Worm (Caenorhabditis elegans) whole organism, L4 larva: ENCODE data around the gene F58E2.5.

Source experiments
- D1046.2 ChIP-seq: fragments of 200-800 bp; sonication (Bioruptor generic); IDR thresholded peaks from 2 replicates; pipeline ENCODE4 v1.3.6; 2022; ENCODE audit warnings: missing genetic modification characterization, missing compliant biosample characterization
- T20F7.1 ChIP-seq: fragments of 200-800 bp; sonication (Bioruptor generic); optimal IDR thresholded peaks from 2 replicates; lab custom pipeline; 2018; ENCODE audit warnings: mild to moderate bottlenecking, missing genetic modification characterization, missing compliant biosample characterization
- Y105C5A.15 ChIP-seq: fragments of 200-800 bp; sonication (Bioruptor generic); IDR thresholded peaks from 2 replicates; pipeline ENCODE4 v1.3.6; 2022; ENCODE audit warnings: missing genetic modification characterization, missing compliant biosample characterization
- Y48G9A.11 ChIP-seq: fragments of 200-800 bp; sonication (Bioruptor generic); IDR thresholded peaks from 2 replicates; pipeline ENCODE4 v1.3.6; 2022; ENCODE audit warnings: missing genetic modification reagents, missing genetic modification characterization, missing compliant biosample characterization
- Y75B8A.6 ChIP-seq: fragments of 200-800 bp; sonication (Bioruptor generic); IDR thresholded peaks from 2 replicates; pipeline ENCODE4 v1.3.6; 2022; ENCODE audit warnings: missing genetic modification reagents, missing genetic modification characterization, missing compliant biosample characterization
- aha-1 ChIP-seq: fragments of 150-350 bp; peaks from one replicate; lab custom pipeline; 2014; ENCODE audit warnings: missing biosample characterization, missing genetic modification characterization
- aly-2 ChIP-seq: sonication (generic microtip); optimal IDR thresholded peaks from 2 replicates; lab custom pipeline; 2018; ENCODE audit warnings: missing biosample characterization, missing genetic modification characterization
- ama-1 ChIP-seq: fragments of 150-350 bp; optimal IDR thresholded peaks from 2 replicates; lab custom pipeline; 2014; ENCODE audit warnings: inconsistent platforms, mixed read lengths
- arid-1 ChIP-seq: fragments of 200-800 bp; sonication (Bioruptor generic); conservative IDR thresholded peaks from 2 replicates; pipeline ENCODE4 v1.3.6; 2022; ENCODE audit warnings: missing genetic modification reagents, missing genetic modification characterization, missing compliant biosample characterization
- ceh-82 ChIP-seq: sonication (generic microtip); optimal IDR thresholded peaks from 2 replicates; lab custom pipeline; 2017; ENCODE audit warnings: missing biosample characterization, missing genetic modification characterization
- daf-16 ChIP-seq, 3 experiments: sonication (generic microtip); optimal IDR thresholded peaks; 2 replicates each; lab custom pipeline; 2016 to 2017; ENCODE audit warnings: missing genetic modification characterization in 3 of 3, missing genetic modification reagents in 3 of 3, mild to moderate bottlenecking in 2 of 3, missing compliant biosample characterization in 2 of 3, missing biosample characterization in 1 of 3, moderate library complexity in 1 of 3
- daf-19 ChIP-seq: fragments of 200-800 bp; sonication (Bioruptor generic); conservative IDR thresholded peaks from 2 replicates; pipeline ENCODE4 v1.3.6; 2022; ENCODE audit warnings: missing genetic modification characterization, missing compliant biosample characterization
- daf-8 ChIP-seq: fragments of 200-800 bp; sonication (Bioruptor generic); IDR thresholded peaks from 2 replicates; pipeline ENCODE4 v1.3.6; 2022; ENCODE audit warnings: missing genetic modification characterization, missing compliant biosample characterization
- dpl-1 ChIP-seq: fragments of 150-350 bp; optimal IDR thresholded peaks from 2 replicates; lab custom pipeline; 2014; ENCODE audit warnings: missing biosample characterization, missing genetic modification reagents, missing genetic modification characterization
- dve-1 ChIP-seq: sonication (generic microtip); optimal IDR thresholded peaks from 2 replicates; lab custom pipeline; 2017; ENCODE audit warnings: antibody characterized with exemption, mild to moderate bottlenecking, missing genetic modification characterization, missing compliant biosample characterization; ENCODE audit not compliant: insufficient read depth
- egl-27 ChIP-seq: sonication (generic microtip); optimal IDR thresholded peaks from 3 replicates; lab custom pipeline; 2017; ENCODE audit warnings: missing biosample characterization, missing genetic modification reagents, missing genetic modification characterization
- egl-43 ChIP-seq: fragments of 200-800 bp; sonication (Bioruptor generic); IDR thresholded peaks from 2 replicates; pipeline ENCODE4 v1.3.6; 2022; ENCODE audit warnings: missing genetic modification reagents, missing genetic modification characterization, missing compliant biosample characterization
- fkh-10 ChIP-seq: fragments of 150-350 bp; optimal IDR thresholded peaks from 2 replicates; lab custom pipeline; 2014; ENCODE audit warnings: missing biosample characterization, missing genetic modification reagents, missing genetic modification characterization
- gei-8 ChIP-seq: fragments of 200-800 bp; sonication (Bioruptor generic); optimal IDR thresholded peaks from 2 replicates; lab custom pipeline; 2018; ENCODE audit warnings: mild to moderate bottlenecking, missing genetic modification characterization, missing compliant biosample characterization
- hif-1 ChIP-seq, 2 experiments: sonication (generic microtip); optimal IDR thresholded peaks; 2 replicates each; lab custom pipeline; 2016 to 2017; ENCODE audit warnings: missing compliant biosample characterization in 2 of 2, missing genetic modification characterization in 2 of 2, missing genetic modification reagents in 2 of 2, missing genotype in 2 of 2, mild to moderate bottlenecking in 1 of 2
- hlh-11 ChIP-seq: fragments of 200-800 bp; sonication (Bioruptor generic); optimal IDR thresholded peaks from 2 replicates; lab custom pipeline; 2018; ENCODE audit warnings: mild to moderate bottlenecking, missing genetic modification characterization, missing compliant biosample characterization
- lim-7 ChIP-seq: fragments of 200-800 bp; sonication (Bioruptor generic); IDR thresholded peaks from 2 replicates; pipeline ENCODE4 v1.3.6; 2022; ENCODE audit warnings: missing genetic modification characterization, missing compliant biosample characterization
- lin-29 ChIP-seq: fragments of 200-800 bp; sonication (Bioruptor generic); IDR thresholded peaks from 2 replicates; pipeline ENCODE4 v1.3.6; 2022; ENCODE audit warnings: missing genetic modification reagents, missing genetic modification characterization, missing compliant biosample characterization
- lin-38 ChIP-seq: fragments of 200-800 bp; sonication (Bioruptor generic); IDR thresholded peaks from 2 replicates; pipeline ENCODE4 v1.3.6; 2022; ENCODE audit warnings: missing genetic modification reagents, missing genetic modification characterization, missing compliant biosample characterization
- lin-39 ChIP-seq: fragments of 150-350 bp; optimal IDR thresholded peaks from 2 replicates; lab custom pipeline; 2014; ENCODE audit warnings: missing biosample characterization, missing genetic modification reagents, missing genetic modification characterization
- mdl-1 ChIP-seq, 2 experiments: fragments of 150-350 bp in 1 of 2; sonication (generic microtip) in 1 of 2; optimal IDR thresholded peaks; 2 replicates each; lab custom pipeline; 2014 to 2017; ENCODE audit warnings: missing biosample characterization in 2 of 2, missing genetic modification characterization in 2 of 2
- mes-2 ChIP-seq: sonication (generic microtip); optimal IDR thresholded peaks from 2 replicates; lab custom pipeline; 2016; ENCODE audit warnings: missing genotype, mild to moderate bottlenecking, missing genetic modification characterization, missing compliant biosample characterization; ENCODE audit not compliant: poor library complexity, severe bottlenecking
- nhr-102 ChIP-seq: sonication (generic microtip); optimal IDR thresholded peaks from 2 replicates; lab custom pipeline; 2016; ENCODE audit warnings: mild to moderate bottlenecking, missing genetic modification characterization, moderate library complexity, missing compliant biosample characterization
- nhr-11 ChIP-seq: fragments of 150-350 bp; optimal IDR thresholded peaks from 2 replicates; lab custom pipeline; 2014; ENCODE audit warnings: missing biosample characterization, missing genetic modification characterization
- nhr-28 ChIP-seq: fragments of 150-350 bp; optimal IDR thresholded peaks from 2 replicates; lab custom pipeline; 2014; ENCODE audit warnings: missing biosample characterization, missing genetic modification characterization
- nhr-41 ChIP-seq: fragments of 200-800 bp; sonication (Bioruptor generic); IDR thresholded peaks from 2 replicates; pipeline ENCODE4 v1.3.6; 2022; ENCODE audit warnings: missing genetic modification reagents, missing genetic modification characterization, missing compliant biosample characterization
- nhr-76 ChIP-seq: fragments of 150-350 bp; optimal IDR thresholded peaks from 2 replicates; lab custom pipeline; 2014; ENCODE audit warnings: missing biosample characterization, missing genetic modification characterization
- nhr-77 ChIP-seq: fragments of 150-350 bp; optimal IDR thresholded peaks from 2 replicates; lab custom pipeline; 2014; ENCODE audit warnings: missing biosample characterization, missing genetic modification characterization
- php-3 ChIP-seq: fragments of 200-800 bp; sonication (Bioruptor generic); IDR thresholded peaks from 2 replicates; pipeline ENCODE4 v1.3.6; 2022; ENCODE audit warnings: missing genetic modification reagents, missing genetic modification characterization, missing compliant biosample characterization
- set-16 ChIP-seq: fragments of 200-800 bp; sonication (Bioruptor generic); IDR thresholded peaks from 2 replicates; pipeline ENCODE4 v1.3.6; 2022; ENCODE audit warnings: missing genetic modification reagents, missing genetic modification characterization, missing compliant biosample characterization
- spr-3 ChIP-seq: fragments of 200-800 bp; sonication (Bioruptor generic); optimal IDR thresholded peaks from 2 replicates; lab custom pipeline; 2018; ENCODE audit warnings: mild to moderate bottlenecking, missing genetic modification characterization, missing compliant biosample characterization
- tag-97 ChIP-seq: fragments of 200-800 bp; sonication (Bioruptor generic); IDR thresholded peaks from 2 replicates; pipeline ENCODE4 v1.3.6; 2022; ENCODE audit warnings: missing genetic modification characterization, missing compliant biosample characterization
- tra-1 ChIP-seq: fragments of 200-800 bp; sonication (Bioruptor generic); IDR thresholded peaks from 2 replicates; pipeline ENCODE4 v1.3.6; 2022; ENCODE audit warnings: missing genetic modification reagents, missing genetic modification characterization, missing compliant biosample characterization
- unc-39 ChIP-seq: sonication (generic microtip); optimal IDR thresholded peaks from 2 replicates; lab custom pipeline; 2017; ENCODE audit warnings: missing biosample characterization, missing genetic modification characterization
- unc-62 ChIP-seq, 3 experiments: fragments of 150-350 bp in 1 of 3; sonication (generic microtip); optimal IDR thresholded peaks in 2 of 3; peaks in 1 of 3; 1 replicate in 1 of 3; 2 replicates in 2 of 3; lab custom pipeline; 2014 to 2017; ENCODE audit warnings: missing biosample characterization in 3 of 3, missing genetic modification characterization in 3 of 3, missing genetic modification reagents in 3 of 3, missing genotype in 1 of 3
- zag-1 ChIP-seq: fragments of 150-350 bp; optimal IDR thresholded peaks from 2 replicates; lab custom pipeline; 2014; ENCODE audit warnings: missing biosample characterization, missing genetic modification characterization
- zip-11 ChIP-seq: fragments of 200-800 bp; sonication (Bioruptor generic); IDR thresholded peaks from 2 replicates; pipeline ENCODE4 v1.3.6; 2022; ENCODE audit warnings: missing genetic modification characterization, missing compliant biosample characterization
- ztf-11 ChIP-seq: fragments of 150-350 bp; optimal IDR thresholded peaks from 2 replicates; lab custom pipeline; 2014; ENCODE audit warnings: missing biosample characterization, missing genetic modification characterization

Gene F58E2.5

ce11 chrIV:3444614-3445013 lies at the start of gene F58E2.5:
F58E2.5 (plus strand) TSS chrIV:3444914.
- no peak for TF ChIP-seq ztf-11
- TF ChIP-seq tag-97 = no peak
- no peak for TF ChIP-seq php-3 (GFP tag; lab: Robert Waterston, UW)
- TF ChIP-seq daf-8 (GFP tag; lab: Robert Waterston, UW) = no peak
- no peak for TF ChIP-seq tra-1 (GFP tag; lab: Robert Waterston, UW)
- no peak for TF ChIP-seq aly-2
- TF ChIP-seq lim-7 (GFP tag; lab: Robert Waterston, UW) = no peak
- TF ChIP-seq nhr-102 (tag; lab: Kevin White, UChicago) = no peak
- TF ChIP-seq Y75B8A.6 (GFP tag; lab: Robert Waterston, UW) = no peak
- TF ChIP-seq mdl-1 (tag; optimal IDR thresholded peaks at IDR 0.05; lab: Kevin White, UChicago) = no peak
- TF ChIP-seq hlh-11 = no peak
- no peak for TF ChIP-seq mes-2 (tag; lab: Kevin White, UChicago)
- no peak for TF ChIP-seq dpl-1
- TF ChIP-seq lin-39 (tag; lab: Kevin White, UChicago) = no peak
- no peak for TF ChIP-seq nhr-11 (tag; lab: Kevin White, UChicago)

- TF ChIP-seq hif-1 (tag; optimal IDR thresholded peaks at IDR 0.05; lab: Kevin White, UChicago) (no peak), egl-43 (GFP tag; lab: Robert Waterston, UW) (no peak), nhr-11 (tag; lab: Kevin White, UChicago) (no peak), nhr-76 (tag; lab: Kevin White, UChicago) (no peak)
- TF ChIP-seq, all 104 proteins: peak for 0
Observed at ce11 chrIV:3395581-3395980, 49.1 kb upstream of the F58E2.5 start, which contains the start of gene C04C3.14. C04C3.14 (plus strand) TSS chrIV:3395881.

- no peak for TF ChIP-seq unc-39 (tag; lab: Kevin White, UChicago)
- peak in 1 of 2 experiments; percentile 89 for TF ChIP-seq unc-62 (GFP tag; optimal IDR thresholded peaks at IDR 0.05 in 1 of 2; lab: Kevin White, UChicago)
- TF ChIP-seq unc-62 (tag; optimal IDR thresholded peaks at IDR 0.05; lab: Kevin White, UChicago) = no peak
- 0 out of 2 replicates have a peak, but pooled peaks have one; percentile 29 for TF ChIP-seq Y105C5A.15 (GFP tag; lab: Robert Waterston, UW)
- no peak for TF ChIP-seq egl-27 (tag; lab: Kevin White, UChicago)
- peak; percentile 82 for TF ChIP-seq set-16 (GFP tag; lab: Robert Waterston, UW)
- TF ChIP-seq, all 104 proteins: peak for 3
Observed at ce11 chrIV:3398078-3398477, 46.6 kb upstream of the F58E2.5 start.

- TF ChIP-seq aha-1 (tag; lab: Kevin White, UChicago) (peak; percentile 55), D1046.2 (GFP tag; lab: Robert Waterston, UW) (no peak), hlh-11 (peak; percentile 4), arid-1 (no peak), fkh-10 (no peak), ama-1 (lab: Kevin White, UChicago) (no peak), hif-1 (tag; optimal IDR thresholded peaks at IDR 0.05; lab: Kevin White, UChicago) (peak in 1 of 2 experiments; percentile 34), tag-97 (no peak), T20F7.1 (no peak), egl-27 (tag; lab: Kevin White, UChicago) (no peak), nhr-41 (GFP tag; lab: Robert Waterston, UW) (no peak), daf-16 (GFP tag; optimal IDR thresholded peaks at IDR 0.05; lab: Kevin White, UChicago) (no peak), daf-16 (tag; optimal IDR thresholded peaks at IDR 0.05; lab: Kevin White, UChicago) (no peak), nhr-102 (tag; lab: Kevin White, UChicago) (no peak), gei-8 (no peak), dve-1 (tag; lab: Kevin White, UChicago) (no peak), nhr-28 (tag; lab: Kevin White, UChicago) (no peak), lin-29 (GFP tag; lab: Robert Waterston, UW) (no peak), nhr-77 (tag; lab: Kevin White, UChicago) (no peak), mes-2 (tag; lab: Kevin White, UChicago) (peak; percentile 73), daf-19 (GFP tag; lab: Robert Waterston, UW) (no peak), php-3 (GFP tag; lab: Robert Waterston, UW) (no peak), spr-3 (no peak), zip-11 (GFP tag; lab: Robert Waterston, UW) (no peak), lin-38 (no peak; the same call in 1 of the 2 replicates), zag-1 (tag; lab: Kevin White, UChicago) (no peak), ceh-82 (tag; lab: Kevin White, UChicago) (no peak), Y48G9A.11 (GFP tag; lab: Robert Waterston, UW) (no peak)
Observed at ce11 chrIV:3399015-3399722, 45.5 kb upstream of the F58E2.5 start, which contains the start of the genes dyf-3 and pdhb-1. dyf-3 (minus strand) TSS chrIV:3399231. pdhb-1 (plus strand) TSS chrIV:3399672.
